Fruit fly (Drosophila melanogaster): ENCODE data around the gene Snmp1.

The Snmp1 gene

dm6 chr3R:21188540-21189276, 20.7 kb upstream of the Snmp1 start (continued):
- TF ChIP-seq exex (tag; optimal IDR thresholded peaks at IDR 0.05) (peak; percentile 25), CG11093 (GFP tag; IDR thresholded peaks at IDR 0.05) (no peak), Pdp1 (GFP tag; optimal IDR thresholded peaks at IDR 0.05) (peak in 1 of 2 experiments; percentile 52), Dek (tag; optimal IDR thresholded peaks at IDR 0.05) (peak; percentile 26), nerfin-2 (GFP tag; IDR thresholded peaks at IDR 0.05; ENCODE audit: partially characterized antibody) (peak; percentile 18; the same call in 1 of the 2 replicates), tio (GFP tag; optimal IDR thresholded peaks at IDR 0.05) (no peak), Nf-YC (tag; optimal IDR thresholded peaks at IDR 0.05) (peak; percentile 54), CG2199 (GFP tag; IDR thresholded peaks at IDR 0.05) (peak; percentile 87), Atf6 (GFP tag; IDR thresholded peaks at IDR 0.05) (peak; percentile 45; the same call in 1 of the 2 replicates), CG7987 (GFP tag; optimal IDR thresholded peaks at IDR 0.05) (peak; percentile 81), da (GFP tag; optimal IDR thresholded peaks at IDR 0.05) (no peak), Rfx (GFP tag; IDR thresholded peaks at IDR 0.05) (0 out of 2 replicates have a peak, but pooled peaks have one; percentile 32), CG12219 (GFP tag; optimal IDR thresholded peaks at IDR 0.05) (peak; percentile 39), Trl (optimal IDR thresholded peaks at IDR 0.05) (peak; percentile 47 to 74), Trl (GFP tag; optimal IDR thresholded peaks at IDR 0.05) (peak; percentile 56), lov (optimal IDR thresholded peaks at IDR 0.05) (no peak), lov (GFP tag; IDR thresholded peaks at IDR 0.05) (peak; percentile 6; the same call in 1 of the 3 replicates), Nf-YA (GFP tag; IDR thresholded peaks at IDR 0.05) (no peak), odd (GFP tag; optimal IDR thresholded peaks at IDR 0.05) (no peak), CG6791 (GFP tag; IDR thresholded peaks at IDR 0.05; ENCODE audit: partially characterized antibody) (peak; percentile 63; the same call in 1 of the 3 replicates), stc (GFP tag; IDR thresholded peaks at IDR 0.05) (peak; percentile 30; the same call in 1 of the 2 replicates), sim (GFP tag; IDR thresholded peaks at IDR 0.05) (0 out of 2 replicates have a peak, but pooled peaks have one; percentile 39), CG8924 (tag; optimal IDR thresholded peaks at IDR 0.05) (peak; percentile 76), sob (GFP tag; IDR thresholded peaks at IDR 0.05) (peak; percentile 68; the same call in 1 of the 2 replicates), Opbp (GFP tag; IDR thresholded peaks at IDR 0.05; ENCODE audit: partially characterized antibody) (peak; percentile 62), wdn (GFP tag; IDR thresholded peaks at IDR 0.05) (peak; percentile 8; the same call in 1 of the 2 replicates), CG13296 (GFP tag; optimal IDR thresholded peaks at IDR 0.05) (peak; percentile 59), CG6813 (GFP tag; optimal IDR thresholded peaks at IDR 0.05) (peak; percentile 52), bcd (GFP tag; optimal IDR thresholded peaks at IDR 0.05) (no peak), onecut (GFP tag; IDR thresholded peaks at IDR 0.05) (no peak), kni (GFP tag; optimal IDR thresholded peaks at IDR 0.05) (peak; percentile 92), D19A (tag; optimal IDR thresholded peaks at IDR 0.05) (peak; percentile 39), vvl (GFP tag; IDR thresholded peaks at IDR 0.05) (peak; percentile 75), grau (tag; optimal IDR thresholded peaks at IDR 0.05) (peak; percentile 37), sna (GFP tag; IDR thresholded peaks at IDR 0.05; ENCODE audit: partially characterized antibody) (0 out of 2 replicates have a peak, but pooled peaks have one; percentile 48), ab (GFP tag; optimal IDR thresholded peaks at IDR 0.05) (peak; percentile 29), Drgx (GFP tag; IDR thresholded peaks at IDR 0.05) (peak; percentile 32; the same call in 1 of the 2 replicates), otp (GFP tag; IDR thresholded peaks at IDR 0.05) (peak; percentile 26; the same call in 1 of the 3 replicates), Hand (GFP tag; optimal IDR thresholded peaks at IDR 0.05) (peak; percentile 15), lbe (GFP tag; optimal IDR thresholded peaks at IDR 0.05) (peak; percentile 56), Fer2 (tag; optimal IDR thresholded peaks at IDR 0.05) (no peak), CG12942 (GFP tag; optimal IDR thresholded peaks at IDR 0.05) (no peak), CG18262 (tag; optimal IDR thresholded peaks at IDR 0.05) (no peak), CG5180 (GFP tag; optimal IDR thresholded peaks at IDR 0.05) (peak; percentile 96), CG1603 (tag; optimal IDR thresholded peaks at IDR 0.05) (peak; percentile 35), Dad (GFP tag; optimal IDR thresholded peaks at IDR 0.05) (peak; percentile 32), Hmr (GFP tag; optimal IDR thresholded peaks at IDR 0.05) (peak; percentile 58), CG6254 (GFP tag; optimal IDR thresholded peaks at IDR 0.05) (no peak)
